Fruit fly (Drosophila melanogaster): ENCODE results near the gene CG11594.

The CG11594 gene

dm6 chr3L:4070996-4071379 lies 45.2 kb upstream of the CG11594 start (continued):
- TF ChIP-seq H2.0 (GFP tag; IDR thresholded peaks at IDR 0.05) (peak; percentile 76), CG3726 (GFP tag; IDR thresholded peaks at IDR 0.05) (peak; percentile 64; the same call in 1 of the 3 replicates), pb (GFP tag; optimal IDR thresholded peaks at IDR 0.05) (no peak), HmgZ (tag; optimal IDR thresholded peaks at IDR 0.05) (peak; percentile 7), D (optimal IDR thresholded peaks at IDR 0.05) (no peak), D (GFP tag; optimal IDR thresholded peaks at IDR 0.05) (no peak), tup (GFP tag; optimal IDR thresholded peaks at IDR 0.05) (peak; percentile 33), CG18764 (GFP tag; optimal IDR thresholded peaks at IDR 0.05) (peak; percentile 0), unc-4 (GFP tag; IDR thresholded peaks at IDR 0.05; ENCODE audit: partially characterized antibody) (no peak), en (GFP tag; optimal IDR thresholded peaks at IDR 0.05) (no peak), sna (GFP tag; IDR thresholded peaks at IDR 0.05; ENCODE audit: partially characterized antibody) (no peak), sob (GFP tag; IDR thresholded peaks at IDR 0.05) (peak; percentile 79), dmrt11E (tag; optimal IDR thresholded peaks at IDR 0.05) (no peak), CG14667 (GFP tag; IDR thresholded peaks at IDR 0.05) (peak; percentile 67), ssp (GFP tag; IDR thresholded peaks at IDR 0.05) (no peak), twi (tag; optimal IDR thresholded peaks at IDR 0.05) (no peak), insv (GFP tag; optimal IDR thresholded peaks at IDR 0.05) (no peak), CG11723 (GFP tag; optimal IDR thresholded peaks at IDR 0.05) (no peak), gt (GFP tag; IDR thresholded peaks at IDR 0.05) (no peak), CG8924 (tag; optimal IDR thresholded peaks at IDR 0.05) (no peak), lola (GFP tag; optimal IDR thresholded peaks at IDR 0.05) (no peak), Eip74EF (GFP tag; optimal IDR thresholded peaks at IDR 0.05) (no peak), gsb-n (tag; optimal IDR thresholded peaks at IDR 0.05) (no peak), CG31365 (tag; optimal IDR thresholded peaks at IDR 0.05) (peak; percentile 7), crc (GFP tag; optimal IDR thresholded peaks at IDR 0.05) (no peak), jing (GFP tag; optimal IDR thresholded peaks at IDR 0.05) (peak; percentile 68), jumu (GFP tag; optimal IDR thresholded peaks at IDR 0.05) (no peak), chif (GFP tag; optimal IDR thresholded peaks at IDR 0.05) (peak in 1 of 2 experiments; percentile 2), CG12659 (GFP tag; optimal IDR thresholded peaks at IDR 0.05) (no peak), ara (GFP tag; IDR thresholded peaks at IDR 0.05) (peak; percentile 75), Fer2 (tag; optimal IDR thresholded peaks at IDR 0.05) (no peak), lmd (GFP tag; IDR thresholded peaks at IDR 0.05) (peak; percentile 75), B-H1 (GFP tag; IDR thresholded peaks at IDR 0.05) (peak; percentile 74), CG31224 (GFP tag; IDR thresholded peaks at IDR 0.05) (peak; percentile 61), dati (GFP tag; IDR thresholded peaks at IDR 0.05) (peak; percentile 58; the same call in 1 of the 2 replicates), Hr3 (GFP tag; optimal IDR thresholded peaks at IDR 0.05) (no peak), onecut (GFP tag; IDR thresholded peaks at IDR 0.05) (peak; percentile 97), CG6689 (GFP tag; IDR thresholded peaks at IDR 0.05) (peak; percentile 70), CG2129 (GFP tag; IDR thresholded peaks at IDR 0.05; ENCODE audit: partially characterized antibody) (no peak), CG6854 (GFP tag; optimal IDR thresholded peaks at IDR 0.05) (no peak), ash1 (GFP tag; optimal IDR thresholded peaks at IDR 0.05) (no peak), cato (GFP tag; optimal IDR thresholded peaks at IDR 0.05; ENCODE audit: borderline replicate concordance) (no peak), wdn (GFP tag; IDR thresholded peaks at IDR 0.05) (no peak), sim (GFP tag; IDR thresholded peaks at IDR 0.05) (no peak), Dip2 (GFP tag; IDR thresholded peaks at IDR 0.05) (no peak), CG12299 (tag; optimal IDR thresholded peaks at IDR 0.05) (peak; percentile 32), ems (GFP tag; optimal IDR thresholded peaks at IDR 0.05) (no peak), ato (GFP tag; IDR thresholded peaks at IDR 0.05; ENCODE audit: partially characterized antibody) (no peak), pfk (GFP tag; optimal IDR thresholded peaks at IDR 0.05) (no peak), CG17568 (GFP tag; optimal IDR thresholded peaks at IDR 0.05) (peak; percentile 4), CG2202 (tag; optimal IDR thresholded peaks at IDR 0.05) (no peak), CG10462 (GFP tag; optimal IDR thresholded peaks at IDR 0.05) (no peak)

Data from whole organism, embryonic.